Fruit fly (Drosophila melanogaster) whole organism, embryonic: Measurements from ENCODE around the gene par-6.
A peak's percentile ranks its signal among the peaks of the same experiment; 100 is the strongest.

Source experiments
- CG10267 ChIP-seq: fragments of 200-800 bp; sonication (Bioruptor generic); optimal IDR thresholded peaks from 2 replicates; lab custom pipeline; 2018; ENCODE audit warnings: missing biosample characterization, mild to moderate bottlenecking, missing genetic modification characterization, moderate library complexity
- CG10366 ChIP-seq: fragments of 200-800 bp; sonication (Bioruptor generic); IDR thresholded peaks from 2 replicates; pipeline ENCODE4 v1.3.6; 2022; ENCODE audit warnings: missing biosample characterization, missing genetic modification characterization
- CG11504 ChIP-seq: fragments of 200-800 bp; sonication (Bioruptor generic); optimal IDR thresholded peaks from 3 replicates; lab custom pipeline; 2019; ENCODE audit warnings: missing biosample characterization, mild to moderate bottlenecking, missing genetic modification characterization, moderate library complexity
- CG12236 ChIP-seq: fragments of 200-800 bp; sonication (Bioruptor generic); optimal IDR thresholded peaks from 2 replicates; lab custom pipeline; 2016; ENCODE audit warnings: missing biosample characterization, missing genetic modification characterization
- CG1233 ChIP-seq: fragments of 200-800 bp; sonication (Bioruptor generic); optimal IDR thresholded peaks from 4 replicates; lab custom pipeline; 2018; ENCODE audit warnings: missing biosample characterization, mild to moderate bottlenecking, missing genetic modification characterization
- CG14050 ChIP-seq: fragments of 200-800 bp; sonication (Bioruptor generic); IDR thresholded peaks from 3 replicates; pipeline ENCODE4 v1.3.6; 2022; ENCODE audit warnings: missing biosample characterization, missing genetic modification characterization
- CG15479 ChIP-seq: fragments of 200-800 bp; sonication (Bioruptor generic); optimal IDR thresholded peaks from 3 replicates; lab custom pipeline; 2019; ENCODE audit warnings: missing biosample characterization, mild to moderate bottlenecking, missing genetic modification characterization, moderate library complexity
- CG16863 ChIP-seq: fragments of 200-800 bp; sonication (Bioruptor generic); optimal IDR thresholded peaks from 3 replicates; lab custom pipeline; 2016; ENCODE audit warnings: missing biosample characterization, missing genetic modification characterization
- CG17385 ChIP-seq: fragments of 200-800 bp; sonication (Bioruptor generic); optimal IDR thresholded peaks from 3 replicates; lab custom pipeline; 2018; ENCODE audit warnings: missing biosample characterization, mild to moderate bottlenecking, missing genetic modification characterization
- CG17802 ChIP-seq: fragments of 200-800 bp; sonication (Bioruptor generic); optimal IDR thresholded peaks from 2 replicates; lab custom pipeline; 2018; ENCODE audit warnings: missing biosample characterization, mild to moderate bottlenecking, missing genetic modification characterization, moderate library complexity
- CG18262 ChIP-seq: fragments of 200-800 bp; optimal IDR thresholded peaks from 3 replicates; lab custom pipeline; 2019; ENCODE audit warnings: missing biosample characterization, mild to moderate bottlenecking, missing genetic modification characterization, moderate library complexity
- CG18599 ChIP-seq: fragments of 200-800 bp; sonication (Bioruptor generic); optimal IDR thresholded peaks from 3 replicates; lab custom pipeline; 2017; ENCODE audit warnings: missing biosample characterization, missing genetic modification characterization, mild to moderate bottlenecking, moderate library complexity, missing genetic modification reagents
- CG34224 ChIP-seq: fragments of 200-800 bp; sonication (Bioruptor generic); IDR thresholded peaks from 3 replicates; pipeline ENCODE4 v1.3.6; 2022; ENCODE audit warnings: missing biosample characterization, missing genetic modification characterization; ENCODE audit not compliant: partially characterized antibody
- CG3838 ChIP-seq: fragments of 200-800 bp; sonication (Bioruptor generic); optimal IDR thresholded peaks from 3 replicates; lab custom pipeline; 2016; ENCODE audit warnings: missing biosample characterization, missing genetic modification characterization
- CG43689 ChIP-seq: fragments of 200-800 bp; sonication (Bioruptor generic); IDR thresholded peaks from 2 replicates; pipeline ENCODE4 v1.3.6; 2022; ENCODE audit warnings: missing biosample characterization, missing genetic modification characterization
- CG4424 ChIP-seq: fragments of 200-800 bp; sonication (Bioruptor generic); optimal IDR thresholded peaks from 3 replicates; lab custom pipeline; 2016; ENCODE audit warnings: missing biosample characterization, missing genetic modification characterization
- CG4617 ChIP-seq: fragments of 200-800 bp; sonication (Bioruptor generic); optimal IDR thresholded peaks from 3 replicates; lab custom pipeline; 2016; ENCODE audit warnings: missing biosample characterization, missing genetic modification characterization, borderline replicate concordance
- CG6254 ChIP-seq: fragments of 200-800 bp; sonication (Bioruptor generic); optimal IDR thresholded peaks from 3 replicates; lab custom pipeline; 2017; ENCODE audit warnings: mild to moderate bottlenecking, missing biosample characterization, missing genetic modification reagents, missing genetic modification characterization
- CG8290 ChIP-seq, 3 experiments: fragments of 200-800 bp; sonication (Bioruptor generic); optimal IDR thresholded peaks; 2 replicates each; lab custom pipeline; 2016 to 2019; ENCODE audit warnings: missing biosample characterization in 3 of 3, missing genetic modification characterization in 3 of 3, mild to moderate bottlenecking in 2 of 3, moderate library complexity in 1 of 3
- CG8924 ChIP-seq: fragments of 200-800 bp; optimal IDR thresholded peaks from 3 replicates; lab custom pipeline; 2019; ENCODE audit warnings: missing biosample characterization, mild to moderate bottlenecking, missing genetic modification characterization, moderate library complexity
- CG9727 ChIP-seq: fragments of 200-800 bp; sonication (Bioruptor generic); optimal IDR thresholded peaks from 3 replicates; lab custom pipeline; 2017; ENCODE audit warnings: missing biosample characterization, mild to moderate bottlenecking, missing genetic modification characterization
- Camta ChIP-seq: fragments of 200-800 bp; sonication (Bioruptor generic); optimal IDR thresholded peaks from 2 replicates; lab custom pipeline; 2016; ENCODE audit warnings: missing biosample characterization, missing genetic modification characterization
- Dbx ChIP-seq: fragments of 200-800 bp; sonication (Bioruptor generic); IDR thresholded peaks from 3 replicates; pipeline ENCODE4 v1.3.6; 2022; ENCODE audit warnings: missing biosample characterization, missing genetic modification characterization
- Doc2 ChIP-seq: fragments of 200-800 bp; sonication (Bioruptor generic); IDR thresholded peaks from 2 replicates; pipeline ENCODE4 v1.3.6; 2022; ENCODE audit warnings: missing biosample characterization, missing genetic modification characterization
- H2.0 ChIP-seq: fragments of 200-800 bp; sonication (Bioruptor generic); IDR thresholded peaks from 2 replicates; pipeline ENCODE4 v1.3.6; 2022; ENCODE audit warnings: missing biosample characterization, missing genetic modification characterization
- Neu2 ChIP-seq: fragments of 200-800 bp; sonication (Bioruptor generic); optimal IDR thresholded peaks from 3 replicates; lab custom pipeline; 2016; ENCODE audit warnings: missing biosample characterization, missing genetic modification characterization, borderline replicate concordance
- Nf-YA ChIP-seq: fragments of 200-800 bp; sonication (Bioruptor generic); IDR thresholded peaks from 2 replicates; pipeline ENCODE4 v1.3.6; 2022; ENCODE audit warnings: missing biosample characterization, missing genetic modification characterization
- Oaz ChIP-seq: fragments of 200-800 bp; sonication (Bioruptor generic); IDR thresholded peaks from 2 replicates; pipeline ENCODE4 v1.3.6; 2022; ENCODE audit warnings: missing biosample characterization, missing genetic modification characterization
- Optix ChIP-seq: fragments of 200-800 bp; sonication (Bioruptor generic); IDR thresholded peaks from 3 replicates; pipeline ENCODE4 v1.3.6; 2022; ENCODE audit warnings: missing biosample characterization, missing genetic modification characterization
- Pdp1 ChIP-seq, 2 experiments: fragments of 200-800 bp; sonication (Bioruptor generic); optimal IDR thresholded peaks; 3 replicates each; lab custom pipeline; 2016; ENCODE audit warnings: missing biosample characterization in 2 of 2, missing genetic modification characterization in 2 of 2, mild to moderate bottlenecking in 1 of 2, moderate library complexity in 1 of 2
- Poxn ChIP-seq: fragments of 200-800 bp; sonication (Bioruptor generic); IDR thresholded peaks from 2 replicates; pipeline ENCODE4 v1.3.6; 2022; ENCODE audit warnings: missing biosample characterization, missing genetic modification characterization
- Sox102F ChIP-seq: fragments of 200-800 bp; sonication (Bioruptor generic); optimal IDR thresholded peaks from 2 replicates; lab custom pipeline; 2018; ENCODE audit warnings: missing biosample characterization, mild to moderate bottlenecking, missing genetic modification characterization, moderate library complexity
- Stat92E ChIP-seq, 3 experiments: fragments of >200 bp in 2 of 3; fragments of 200-800 bp in 1 of 3; sonication (Bioruptor generic) in 1 of 3; optimal IDR thresholded peaks; 2 replicates each; lab custom pipeline; 2017 to 2019; ENCODE audit warnings: missing biosample characterization in 3 of 3, missing genetic modification characterization in 3 of 3, mild to moderate bottlenecking in 1 of 3, moderate library complexity in 1 of 3
- disco-r ChIP-seq: fragments of 200-800 bp; sonication (Bioruptor generic); optimal IDR thresholded peaks from 2 replicates; lab custom pipeline; 2016; ENCODE audit warnings: missing biosample characterization, missing genetic modification characterization
- ems ChIP-seq: fragments of 200-800 bp; sonication (Bioruptor generic); optimal IDR thresholded peaks from 3 replicates; lab custom pipeline; 2016; ENCODE audit warnings: missing biosample characterization, missing genetic modification characterization
- en ChIP-seq: fragments of 200-800 bp; sonication (Bioruptor generic); optimal IDR thresholded peaks from 2 replicates; lab custom pipeline; 2016; ENCODE audit warnings: missing biosample characterization, missing genetic modification characterization
- esg ChIP-seq: fragments of 200-800 bp; sonication (Bioruptor generic); conservative IDR thresholded peaks from 2 replicates; pipeline ENCODE4 v1.3.6; 2022; ENCODE audit warnings: missing biosample characterization, missing genetic modification characterization
- gro ChIP-seq: fragments of 200-800 bp; sonication (Bioruptor generic); optimal IDR thresholded peaks from 2 replicates; lab custom pipeline; 2016; ENCODE audit warnings: missing biosample characterization, missing genetic modification characterization
- ind ChIP-seq: fragments of 200-800 bp; sonication (Bioruptor generic); optimal IDR thresholded peaks from 3 replicates; lab custom pipeline; 2016; ENCODE audit warnings: missing biosample characterization, missing genetic modification characterization
- jing ChIP-seq: fragments of 200-800 bp; sonication (Bioruptor generic); optimal IDR thresholded peaks from 2 replicates; lab custom pipeline; 2018; ENCODE audit warnings: missing biosample characterization, mild to moderate bottlenecking, missing genetic modification characterization
- jumu ChIP-seq: fragments of 200-800 bp; sonication (Bioruptor generic); optimal IDR thresholded peaks from 3 replicates; lab custom pipeline; 2016; ENCODE audit warnings: missing biosample characterization, missing genetic modification characterization
- lmd ChIP-seq: fragments of 200-800 bp; sonication (Bioruptor generic); IDR thresholded peaks from 2 replicates; pipeline ENCODE4 v1.3.6; 2022; ENCODE audit warnings: missing biosample characterization, missing genetic modification characterization
- nom ChIP-seq: fragments of 200-800 bp; sonication (Bioruptor generic); optimal IDR thresholded peaks from 2 replicates; lab custom pipeline; 2017; ENCODE audit warnings: missing biosample characterization, missing genetic modification characterization, mild to moderate bottlenecking, moderate library complexity, missing genetic modification reagents
- ranshi ChIP-seq: fragments of 200-800 bp; sonication (Bioruptor generic); IDR thresholded peaks from 2 replicates; pipeline ENCODE4 v1.3.6; 2022; ENCODE audit warnings: missing biosample characterization, missing genetic modification characterization
- ro ChIP-seq: fragments of 200-800 bp; sonication (Bioruptor generic); IDR thresholded peaks from 2 replicates; pipeline ENCODE4 v1.3.6; 2022; ENCODE audit warnings: missing biosample characterization, missing genetic modification characterization
- shn ChIP-seq: fragments of 200-800 bp; sonication (Bioruptor generic); optimal IDR thresholded peaks from 3 replicates; lab custom pipeline; 2016; ENCODE audit warnings: missing biosample characterization, missing genetic modification characterization
- tio ChIP-seq: fragments of 200-800 bp; sonication (Bioruptor generic); optimal IDR thresholded peaks from 2 replicates; lab custom pipeline; 2017; ENCODE audit warnings: missing biosample characterization, missing genetic modification characterization, inconsistent platforms
- zf30C ChIP-seq: fragments of 200-800 bp; sonication (Bioruptor generic); optimal IDR thresholded peaks from 3 replicates; lab custom pipeline; 2018; ENCODE audit warnings: missing biosample characterization, mild to moderate bottlenecking, missing genetic modification characterization

Gene par-6

dm6 chrX:17742592-17743364, 39.6 kb downstream of the par-6 start (continued):
- TF ChIP-seq lmd (GFP tag; lab: Robert Waterston, UW) (peak; percentile 61), H2.0 (GFP tag; lab: Robert Waterston, UW) (no peak), Doc2 (GFP tag; lab: Robert Waterston, UW) (no peak), CG10267 (tag; lab: Kevin White, UChicago) (peak; percentile 38), CG10366 (GFP tag; lab: Robert Waterston, UW) (peak; percentile 19; the same call in 1 of the 2 replicates), CG12236 (no peak), CG34224 (GFP tag; lab: Robert Waterston, UW) (0 out of 3 replicates have a peak, but pooled peaks have one; percentile 52), CG8924 (tag; lab: Kevin White, UChicago) (peak; percentile 45), CG4617 (GFP tag; lab: Kevin White, UChicago) (no peak), zf30C (peak; percentile 62), CG17802 (tag; lab: Kevin White, UChicago) (peak; percentile 19), CG9727 (GFP tag; lab: Kevin White, UChicago) (peak; percentile 15), CG4424 (GFP tag; lab: Kevin White, UChicago) (peak; percentile 43), jumu (no peak), CG11504 (tag; lab: Kevin White, UChicago) (peak; percentile 68), CG16863 (GFP tag; lab: Kevin White, UChicago) (peak; percentile 26), CG17385 (GFP tag; lab: Kevin White, UChicago) (peak; percentile 19), tio (GFP tag; lab: Kevin White, UChicago) (peak; percentile 45), ems (GFP tag; lab: Kevin White, UChicago) (peak; percentile 26), jing (GFP tag; lab: Kevin White, UChicago) (no peak), Dbx (GFP tag; lab: Robert Waterston, UW) (no peak), CG18599 (GFP tag; lab: Kevin White, UChicago) (peak; percentile 31), Neu2 (GFP tag; lab: Kevin White, UChicago) (no peak), CG14050 (no peak), gro (no peak), Pdp1 (GFP tag; optimal IDR thresholded peaks at IDR 0.05; lab: Kevin White, UChicago) (peak; percentile 25 to 53), en (GFP tag; lab: Kevin White, UChicago) (peak; percentile 18), Optix (GFP tag; lab: Robert Waterston, UW) (no peak), CG8290 (GFP tag; optimal IDR thresholded peaks at IDR 0.05; lab: Kevin White, UChicago) (no peak), CG8290 (tag; optimal IDR thresholded peaks at IDR 0.05; lab: Kevin White, UChicago) (peak in 1 of 2 experiments; percentile 66), CG6254 (GFP tag; lab: Kevin White, UChicago) (no peak), shn (peak; percentile 10), ranshi (GFP tag; lab: Robert Waterston, UW) (no peak; the same call in 1 of the 2 replicates), esg (GFP tag; lab: Robert Waterston, UW) (no peak; the same call in 1 of the 2 replicates), CG3838 (no peak), ind (GFP tag; lab: Kevin White, UChicago) (peak; percentile 40), CG43689 (no peak), disco-r (GFP tag; lab: Kevin White, UChicago) (no peak), CG18262 (tag; lab: Kevin White, UChicago) (peak; percentile 65), Camta (GFP tag; lab: Kevin White, UChicago) (peak; percentile 56), nom (GFP tag; lab: Kevin White, UChicago) (peak; percentile 50), Sox102F (GFP tag; lab: Kevin White, UChicago) (peak; percentile 52), CG15479 (GFP tag; lab: Kevin White, UChicago) (no peak), Oaz (GFP tag; lab: Robert Waterston, UW) (0 out of 2 replicates have a peak, but pooled peaks have one; percentile 6), Nf-YA (GFP tag; lab: Robert Waterston, UW) (no peak), Stat92E (GFP tag; optimal IDR thresholded peaks at IDR 0.05; lab: Kevin White, UChicago) (no peak), CG1233 (peak; percentile 31), ro (GFP tag; lab: Robert Waterston, UW) (no peak), Poxn (GFP tag; lab: Robert Waterston, UW) (no peak)
